Worm (Caenorhabditis elegans) whole organism, early embryonic: ENCODE measurements around the gene C47A10.16.

Experiments used
- B0310.2 ChIP-seq: sonication (generic microtip); optimal IDR thresholded peaks from 2 replicates; lab custom pipeline; 2016; ENCODE audit warnings: mild to moderate bottlenecking, missing genetic modification characterization, missing compliant biosample characterization
- F13C5.2 ChIP-seq: sonication (generic microtip); optimal IDR thresholded peaks from 2 replicates; lab custom pipeline; 2017; ENCODE audit warnings: mild to moderate bottlenecking, missing genetic modification characterization, inconsistent platforms, missing compliant biosample characterization
- aly-1 ChIP-seq: sonication (generic microtip); optimal IDR thresholded peaks from 2 replicates; lab custom pipeline; 2016; ENCODE audit warnings: missing genetic modification characterization, missing compliant biosample characterization
- ama-1 ChIP-seq: fragments of 150-350 bp; optimal IDR thresholded peaks from 2 replicates; lab custom pipeline; 2014
- ceh-36 ChIP-seq: sonication (generic microtip); optimal IDR thresholded peaks from 2 replicates; lab custom pipeline; 2016; ENCODE audit warnings: missing genetic modification characterization, inconsistent platforms, missing compliant biosample characterization
- flt-1 ChIP-seq: fragments of 200-800 bp; sonication (Bioruptor generic); IDR thresholded peaks from 2 replicates; pipeline ENCODE4 v1.3.6; 2022; ENCODE audit warnings: missing genetic modification characterization, missing compliant biosample characterization
- hmbx-1 ChIP-seq: sonication (generic microtip); optimal IDR thresholded peaks from 2 replicates; lab custom pipeline; 2016; ENCODE audit warnings: mild to moderate bottlenecking, missing genetic modification characterization, missing compliant biosample characterization
- hmg-4 ChIP-seq: fragments of 200-800 bp; sonication (Bioruptor generic); optimal IDR thresholded peaks from 2 replicates; lab custom pipeline; 2018; ENCODE audit warnings: mild to moderate bottlenecking, missing genetic modification characterization, missing compliant biosample characterization
- hnd-1 ChIP-seq: sonication (generic microtip); optimal IDR thresholded peaks from 2 replicates; lab custom pipeline; 2016; ENCODE audit warnings: missing genetic modification characterization, missing compliant biosample characterization
- pes-1 ChIP-seq: fragments of 200-800 bp; sonication (Bioruptor generic); IDR thresholded peaks from 2 replicates; pipeline ENCODE4 v1.3.6; 2022; ENCODE audit warnings: missing genetic modification reagents, missing genetic modification characterization, missing compliant biosample characterization
- tbx-37 ChIP-seq: fragments of 200-800 bp; sonication (Bioruptor generic); conservative IDR thresholded peaks from 2 replicates; pipeline ENCODE4 v1.3.6; 2022; ENCODE audit warnings: missing genetic modification reagents, missing genetic modification characterization, missing compliant biosample characterization
- tra-4 ChIP-seq: sonication (generic microtip); optimal IDR thresholded peaks from 2 replicates; lab custom pipeline; 2017; ENCODE audit warnings: missing genetic modification characterization, missing compliant biosample characterization

ce11 chrV:17724704-17725103, 40.3 kb downstream of the C47A10.16 start, which contains the start of gene fat-5:
- TF ChIP-seq ama-1 (lab: Kevin White, UChicago), result no peak
- TF ChIP-seq hmbx-1, result no peak
- TF ChIP-seq B0310.2, result no peak
- no peak for TF ChIP-seq ceh-36 (tag; lab: Kevin White, UChicago)
- TF ChIP-seq F13C5.2 (tag; lab: Kevin White, UChicago), result no peak
- no peak for TF ChIP-seq tra-4 (tag; lab: Kevin White, UChicago)
- TF ChIP-seq hmg-4 (GFP tag; lab: Kevin White, UChicago), result no peak
- TF ChIP-seq flt-1 (GFP tag; lab: Robert Waterston, UW), result no peak
- no peak for TF ChIP-seq aly-1 (tag; lab: Kevin White, UChicago)
- no peak for TF ChIP-seq tbx-37
- no peak for TF ChIP-seq hnd-1
- no peak for TF ChIP-seq pes-1 (GFP tag; lab: Robert Waterston, UW)
